Worm (Caenorhabditis elegans): ENCODE measurements around the gene leo-1.

DNA sequence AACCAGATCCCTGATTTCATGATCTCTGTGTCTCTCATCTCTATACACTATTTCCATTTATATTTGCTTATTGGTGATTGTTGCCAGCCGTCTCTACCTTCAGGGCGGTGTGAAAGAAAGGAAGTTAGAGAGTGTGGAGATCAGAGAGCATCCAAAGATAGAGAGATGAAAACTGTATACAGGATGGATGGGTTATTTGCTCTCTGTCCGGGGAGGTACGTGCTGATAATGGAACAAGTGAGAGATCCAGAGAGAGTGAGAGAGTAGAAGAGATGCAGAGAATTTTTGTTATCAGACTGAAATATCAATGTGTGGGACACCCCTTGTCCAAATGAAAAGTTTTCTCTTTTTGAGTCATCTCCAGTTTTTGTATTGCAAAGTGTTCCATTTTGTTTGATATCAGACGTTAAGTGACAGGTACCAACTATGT is 45.1 kb downstream of the leo-1 start:
- TF ChIP-seq nhr-67 (tag; optimal IDR thresholded peaks at IDR 0.05) = no peak
- no peak for TF ChIP-seq ztf-4 (tag; optimal IDR thresholded peaks at IDR 0.05)
- TF ChIP-seq nhr-77 (tag; optimal IDR thresholded peaks at IDR 0.05) = no peak
- no peak for TF ChIP-seq elt-1 (tag; optimal IDR thresholded peaks at IDR 0.05)
- no peak for TF ChIP-seq ceh-9 (tag; optimal IDR thresholded peaks at IDR 0.05)
- TF ChIP-seq skn-1 (tag; optimal IDR thresholded peaks at IDR 0.05) = peak; percentile 42
- no peak for TF ChIP-seq eor-1 (tag; optimal IDR thresholded peaks at IDR 0.05)
